Worm (Caenorhabditis elegans) whole organism, L4 larva: ENCODE data around the gene srm-6.

Experiments
- egl-43 ChIP-seq: fragments of 200-800 bp; sonication (Bioruptor generic); IDR thresholded peaks from 2 replicates; pipeline ENCODE4 v1.3.6; 2022; ENCODE audit warnings: missing genetic modification reagents, missing genetic modification characterization, missing compliant biosample characterization
- jun-1 ChIP-seq: fragments of 150-350 bp; optimal IDR thresholded peaks from 2 replicates; lab custom pipeline; 2014; ENCODE audit warnings: missing biosample characterization, missing genetic modification reagents, missing genetic modification characterization
- lin-29 ChIP-seq: fragments of 200-800 bp; sonication (Bioruptor generic); IDR thresholded peaks from 2 replicates; pipeline ENCODE4 v1.3.6; 2022; ENCODE audit warnings: missing genetic modification reagents, missing genetic modification characterization, missing compliant biosample characterization
- nhr-11 ChIP-seq: fragments of 150-350 bp; optimal IDR thresholded peaks from 2 replicates; lab custom pipeline; 2014; ENCODE audit warnings: missing biosample characterization, missing genetic modification characterization
- nhr-77 ChIP-seq: fragments of 150-350 bp; optimal IDR thresholded peaks from 2 replicates; lab custom pipeline; 2014; ENCODE audit warnings: missing biosample characterization, missing genetic modification characterization
- spr-3 ChIP-seq: fragments of 200-800 bp; sonication (Bioruptor generic); optimal IDR thresholded peaks from 2 replicates; lab custom pipeline; 2018; ENCODE audit warnings: mild to moderate bottlenecking, missing genetic modification characterization, missing compliant biosample characterization
- unc-130 ChIP-seq: sonication (generic microtip); optimal IDR thresholded peaks from 2 replicates; lab custom pipeline; 2016; ENCODE audit warnings: missing genetic modification reagents, missing genetic modification characterization, missing compliant biosample characterization
- unc-62 ChIP-seq, 3 experiments: fragments of 150-350 bp in 1 of 3; sonication (generic microtip); optimal IDR thresholded peaks in 2 of 3; peaks in 1 of 3; 1 replicate in 1 of 3; 2 replicates in 2 of 3; lab custom pipeline; 2014 to 2017; ENCODE audit warnings: missing biosample characterization in 3 of 3, missing genetic modification characterization in 3 of 3, missing genetic modification reagents in 3 of 3, missing genotype in 1 of 3
- ztf-7 ChIP-seq: fragments of 150-350 bp; optimal IDR thresholded peaks from 2 replicates; lab custom pipeline; 2014; ENCODE audit warnings: missing biosample characterization, missing genetic modification characterization

ce11 chrV:14361973-14362372 is 25.2 kb downstream of the srm-6 start:
- no peak for TF ChIP-seq jun-1 (tag; lab: Kevin White, UChicago)
- TF ChIP-seq spr-3 (GFP tag; lab: Kevin White, UChicago): no peak
- TF ChIP-seq ztf-7 (tag; lab: Kevin White, UChicago): no peak
- 0 out of 2 replicates have a peak, but pooled peaks have one; percentile 12 for TF ChIP-seq egl-43 (GFP tag; lab: Robert Waterston, UW)
- TF ChIP-seq nhr-77: no peak
- no peak for TF ChIP-seq unc-62 (GFP tag; optimal IDR thresholded peaks at IDR 0.05 in 1 of 2; lab: Kevin White, UChicago)
- TF ChIP-seq unc-62 (tag; optimal IDR thresholded peaks at IDR 0.05; lab: Kevin White, UChicago): no peak
- no peak for TF ChIP-seq lin-29 (GFP tag; lab: Robert Waterston, UW)
- no peak for TF ChIP-seq nhr-11 (tag; lab: Kevin White, UChicago)
- TF ChIP-seq unc-130 (GFP tag; lab: Kevin White, UChicago): no peak
